Fruit fly (Drosophila melanogaster) whole organism, embryonic: ENCODE results near the gene Frmd5.
A peak's percentile ranks its signal among the peaks of the same experiment; 100 is the strongest.

ENCODE experiments used
- Atf3 ChIP-seq: fragments of 200-800 bp; sonication (Bioruptor generic); optimal IDR thresholded peaks from 3 replicates; lab custom pipeline; 2016; ENCODE audit warnings: missing biosample characterization, missing genetic modification characterization
- CG10366 ChIP-seq: fragments of 200-800 bp; sonication (Bioruptor generic); IDR thresholded peaks from 2 replicates; pipeline ENCODE4 v1.3.6; 2022; ENCODE audit warnings: missing biosample characterization, missing genetic modification characterization
- CG12744 ChIP-seq: fragments of 200-800 bp; sonication (Bioruptor generic); optimal IDR thresholded peaks from 2 replicates; lab custom pipeline; 2016; ENCODE audit warnings: missing biosample characterization, missing genetic modification characterization
- CG12769 ChIP-seq: fragments of 200-800 bp; sonication (Bioruptor generic); optimal IDR thresholded peaks from 2 replicates; lab custom pipeline; 2019; ENCODE audit warnings: missing biosample characterization, mild to moderate bottlenecking, missing genetic modification characterization, moderate library complexity
- CG1602 ChIP-seq: fragments of 200-800 bp; sonication (Bioruptor generic); optimal IDR thresholded peaks from 3 replicates; lab custom pipeline; 2016; ENCODE audit warnings: missing biosample characterization, missing genetic modification characterization
- CG17568 ChIP-seq: fragments of 200-800 bp; sonication (Bioruptor generic); optimal IDR thresholded peaks from 2 replicates; lab custom pipeline; 2018; ENCODE audit warnings: missing biosample characterization, mild to moderate bottlenecking, missing genetic modification characterization, moderate library complexity
- CG2202 ChIP-seq: fragments of 200-800 bp; sonication (Bioruptor generic); optimal IDR thresholded peaks from 2 replicates; lab custom pipeline; 2018; ENCODE audit warnings: missing biosample characterization, mild to moderate bottlenecking, missing genetic modification characterization
- CG32772 ChIP-seq: fragments of 200-800 bp; sonication (Bioruptor generic); IDR thresholded peaks from 2 replicates; pipeline ENCODE4 v1.3.6; 2022; ENCODE audit warnings: missing biosample characterization, missing genetic modification characterization
- CG3407 ChIP-seq: fragments of 200-800 bp; sonication (Bioruptor generic); optimal IDR thresholded peaks from 2 replicates; lab custom pipeline; 2018; ENCODE audit warnings: missing biosample characterization, mild to moderate bottlenecking, missing genetic modification characterization
- CG34422 ChIP-seq: fragments of 200-800 bp; sonication (Bioruptor generic); IDR thresholded peaks from 3 replicates; pipeline ENCODE4 v1.3.6; 2022; ENCODE audit warnings: missing biosample characterization, missing genetic modification characterization
- CG4404 ChIP-seq: fragments of 200-800 bp; sonication (Bioruptor generic); IDR thresholded peaks from 2 replicates; pipeline ENCODE4 v1.3.6; 2022; ENCODE audit warnings: missing biosample characterization, missing genetic modification characterization
- CG4730 ChIP-seq: fragments of 200-800 bp; sonication (Bioruptor generic); IDR thresholded peaks from 2 replicates; pipeline ENCODE4 v1.3.6; 2022; ENCODE audit warnings: missing biosample characterization, missing genetic modification characterization
- CG5953 ChIP-seq: fragments of 200-800 bp; sonication (Bioruptor generic); IDR thresholded peaks from 2 replicates; pipeline ENCODE4 v1.3.6; 2022; ENCODE audit warnings: missing biosample characterization, missing genetic modification characterization
- CG6791 ChIP-seq: fragments of 200-800 bp; sonication (Bioruptor generic); IDR thresholded peaks from 3 replicates; pipeline ENCODE4 v1.3.6; 2022; ENCODE audit warnings: missing biosample characterization, missing genetic modification characterization; ENCODE audit not compliant: partially characterized antibody
- CG7786 ChIP-seq: fragments of 200-800 bp; sonication (Bioruptor generic); optimal IDR thresholded peaks from 2 replicates; lab custom pipeline; 2016; ENCODE audit warnings: missing biosample characterization, missing genetic modification characterization
- CG8089 ChIP-seq: fragments of 200-800 bp; sonication (Bioruptor generic); optimal IDR thresholded peaks from 3 replicates; lab custom pipeline; 2016; ENCODE audit warnings: missing biosample characterization, missing genetic modification characterization
- CG8765 ChIP-seq: fragments of 200-800 bp; sonication (Bioruptor generic); IDR thresholded peaks from 2 replicates; pipeline ENCODE4 v1.3.6; 2022; ENCODE audit warnings: missing biosample characterization, missing genetic modification characterization
- Camta ChIP-seq: fragments of 200-800 bp; sonication (Bioruptor generic); optimal IDR thresholded peaks from 2 replicates; lab custom pipeline; 2016; ENCODE audit warnings: missing biosample characterization, missing genetic modification characterization
- Chrac-16 ChIP-seq: fragments of 200-800 bp; sonication (Bioruptor generic); optimal IDR thresholded peaks from 3 replicates; lab custom pipeline; 2016; ENCODE audit warnings: missing biosample characterization, missing genetic modification characterization
- Deaf1 ChIP-seq: fragments of 200-800 bp; optimal IDR thresholded peaks from 3 replicates; lab custom pipeline; 2019; ENCODE audit warnings: missing biosample characterization, mild to moderate bottlenecking, missing genetic modification characterization, moderate library complexity
- E2f2 ChIP-seq: fragments of 200-800 bp; sonication (Bioruptor generic); IDR thresholded peaks from 2 replicates; pipeline ENCODE4 v1.3.6; 2022; ENCODE audit warnings: missing biosample characterization, missing genetic modification characterization
- HHEX ChIP-seq: fragments of 200-800 bp; sonication (Bioruptor generic); optimal IDR thresholded peaks from 3 replicates; lab custom pipeline; 2017; ENCODE audit warnings: missing biosample characterization, mild to moderate bottlenecking, missing genetic modification characterization, missing genetic modification reagents
- Nf-YC ChIP-seq: fragments of 200-800 bp; optimal IDR thresholded peaks from 3 replicates; lab custom pipeline; 2019; ENCODE audit warnings: missing biosample characterization, mild to moderate bottlenecking, missing genetic modification characterization, moderate library complexity
- Ssrp ChIP-seq: fragments of 200-800 bp; sonication (Bioruptor generic); optimal IDR thresholded peaks from 2 replicates; lab custom pipeline; 2018; ENCODE audit warnings: missing biosample characterization, mild to moderate bottlenecking, missing genetic modification characterization, moderate library complexity
- TFAM ChIP-seq: fragments of 200-800 bp; sonication (Bioruptor generic); optimal IDR thresholded peaks from 2 replicates; lab custom pipeline; 2017; ENCODE audit warnings: missing biosample characterization, missing genetic modification characterization, inconsistent platforms
- ara ChIP-seq: fragments of 200-800 bp; sonication (Bioruptor generic); IDR thresholded peaks from 2 replicates; pipeline ENCODE4 v1.3.6; 2022; ENCODE audit warnings: missing biosample characterization, missing genetic modification characterization
- ato ChIP-seq: fragments of 200-800 bp; sonication (Bioruptor generic); IDR thresholded peaks from 2 replicates; pipeline ENCODE4 v1.3.6; 2022; ENCODE audit warnings: missing biosample characterization, missing genetic modification characterization; ENCODE audit not compliant: partially characterized antibody
- br ChIP-seq: fragments of >200 bp; optimal IDR thresholded peaks from 2 replicates; lab custom pipeline; 2017
- cg ChIP-seq: fragments of 200-800 bp; sonication (Bioruptor generic); optimal IDR thresholded peaks from 3 replicates; lab custom pipeline; 2019; ENCODE audit warnings: missing biosample characterization, mild to moderate bottlenecking, missing genetic modification characterization, moderate library complexity
- chm ChIP-seq: fragments of 200-800 bp; sonication (Bioruptor generic); IDR thresholded peaks from 2 replicates; pipeline ENCODE4 v1.3.6; 2022; ENCODE audit warnings: missing biosample characterization, missing genetic modification characterization
- corto ChIP-seq: fragments of 200-800 bp; sonication (Bioruptor generic); optimal IDR thresholded peaks from 2 replicates; lab custom pipeline; 2016; ENCODE audit warnings: missing biosample characterization, mild to moderate bottlenecking, missing genetic modification characterization, moderate library complexity
- cwo ChIP-seq: fragments of 200-800 bp; sonication (Bioruptor generic); optimal IDR thresholded peaks from 3 replicates; lab custom pipeline; 2017; ENCODE audit warnings: missing biosample characterization, missing genetic modification characterization, mild to moderate bottlenecking, moderate library complexity, missing genetic modification reagents
- disco-r ChIP-seq: fragments of 200-800 bp; sonication (Bioruptor generic); optimal IDR thresholded peaks from 2 replicates; lab custom pipeline; 2016; ENCODE audit warnings: missing biosample characterization, missing genetic modification characterization
- fd102C ChIP-seq: fragments of 200-800 bp; sonication (Bioruptor generic); optimal IDR thresholded peaks from 2 replicates; lab custom pipeline; 2018; ENCODE audit warnings: missing biosample characterization, mild to moderate bottlenecking, missing genetic modification characterization, moderate library complexity
- fru ChIP-seq: fragments of >200 bp; optimal IDR thresholded peaks from 2 replicates; lab custom pipeline; 2017
- gfzf ChIP-seq: fragments of 200-800 bp; sonication (Bioruptor generic); optimal IDR thresholded peaks from 2 replicates; lab custom pipeline; 2016; ENCODE audit warnings: missing biosample characterization, mild to moderate bottlenecking, missing genetic modification characterization, moderate library complexity
- grau ChIP-seq: fragments of 200-800 bp; optimal IDR thresholded peaks from 3 replicates; lab custom pipeline; 2019; ENCODE audit warnings: missing biosample characterization, mild to moderate bottlenecking, missing genetic modification characterization, moderate library complexity
- her ChIP-seq: fragments of 200-800 bp; sonication (Bioruptor generic); optimal IDR thresholded peaks from 2 replicates; lab custom pipeline; 2016; ENCODE audit warnings: missing biosample characterization, missing genetic modification characterization
- kay ChIP-seq: fragments of 200-800 bp; sonication (Bioruptor generic); optimal IDR thresholded peaks from 2 replicates; lab custom pipeline; 2016; ENCODE audit warnings: missing biosample characterization, missing genetic modification characterization
- nerfin-2 ChIP-seq: fragments of 200-800 bp; sonication (Bioruptor generic); IDR thresholded peaks from 2 replicates; pipeline ENCODE4 v1.3.6; 2022; ENCODE audit warnings: missing biosample characterization, missing genetic modification characterization; ENCODE audit not compliant: partially characterized antibody
- pan ChIP-seq, 4 experiments: fragments of >200 bp in 3 of 4; fragments of 200-800 bp in 1 of 4; sonication (Bioruptor generic) in 1 of 4; optimal IDR thresholded peaks in 3 of 4; IDR thresholded peaks in 1 of 4; 2 replicates each; pipeline versions ENCODE4 v1.3.6 to Lab custom; 2017 to 2022; ENCODE audit warnings: missing biosample characterization in 2 of 4, missing genetic modification characterization in 2 of 4, mixed read lengths in 1 of 4
- pita ChIP-seq: fragments of 200-800 bp; sonication (Bioruptor generic); optimal IDR thresholded peaks from 2 replicates; lab custom pipeline; 2017; ENCODE audit warnings: missing biosample characterization, mild to moderate bottlenecking, missing genetic modification characterization
- salm ChIP-seq: fragments of 200-800 bp; sonication (Bioruptor generic); optimal IDR thresholded peaks from 2 replicates; lab custom pipeline; 2018; ENCODE audit warnings: missing biosample characterization, mild to moderate bottlenecking, missing genetic modification characterization
- sd ChIP-seq: fragments of 200-800 bp; sonication (Bioruptor generic); optimal IDR thresholded peaks from 3 replicates; lab custom pipeline; 2018; ENCODE audit warnings: missing biosample characterization, mild to moderate bottlenecking, missing genetic modification characterization, moderate library complexity
- sens ChIP-seq: fragments of 200-800 bp; sonication (Bioruptor generic); peaks from one replicate; lab custom pipeline; 2016; ENCODE audit warnings: missing biosample characterization, missing genetic modification characterization
- sens-2 ChIP-seq: fragments of 200-800 bp; sonication (Bioruptor generic); IDR thresholded peaks from 2 replicates; pipeline ENCODE4 v1.3.6; 2022; ENCODE audit warnings: missing biosample characterization, missing genetic modification characterization
- seq ChIP-seq: fragments of 200-800 bp; sonication (Bioruptor generic); IDR thresholded peaks from 2 replicates; pipeline ENCODE4 v1.3.6; 2022; ENCODE audit warnings: missing biosample characterization, missing genetic modification characterization
- tll ChIP-seq, 2 experiments: fragments of 200-800 bp in 1 of 2; fragments of >200 bp in 1 of 2; sonication (Bioruptor generic) in 1 of 2; optimal IDR thresholded peaks; 2 replicates each; lab custom pipeline; 2017 to 2019; ENCODE audit warnings: missing biosample characterization in 2 of 2, missing genetic modification characterization in 2 of 2, mild to moderate bottlenecking in 1 of 2, moderate library complexity in 1 of 2
- tna ChIP-seq: fragments of 200-800 bp; sonication (Bioruptor generic); IDR thresholded peaks from 2 replicates; pipeline ENCODE4 v1.3.6; 2022; ENCODE audit warnings: missing biosample characterization, missing genetic modification characterization; ENCODE audit not compliant: partially characterized antibody
- usp ChIP-seq: fragments of >200 bp; optimal IDR thresholded peaks from 2 replicates; lab custom pipeline; 2017; ENCODE audit warnings: missing biosample characterization, missing genetic modification characterization
- wor ChIP-seq: fragments of 200-800 bp; sonication (Bioruptor generic); IDR thresholded peaks from 2 replicates; pipeline ENCODE4 v1.3.6; 2022; ENCODE audit warnings: missing biosample characterization, missing genetic modification characterization

Gene Frmd5

dm6 chr2L:10321036-10321583, 23.1 kb upstream of the Frmd5 start (continued):
- TF ChIP-seq Chrac-16 (GFP tag; lab: Kevin White, UChicago), result no peak
- TF ChIP-seq CG4404 (GFP tag; lab: Robert Waterston, UW), result no peak
- no peak for TF ChIP-seq CG2202 (tag; lab: Kevin White, UChicago)
- TF ChIP-seq CG12769 (tag; lab: Kevin White, UChicago), result no peak
- no peak for TF ChIP-seq cg (GFP tag; lab: Kevin White, UChicago)
- TF ChIP-seq tll (GFP tag; optimal IDR thresholded peaks at IDR 0.05; lab: Kevin White, UChicago), result no peak
- peak; percentile 2 for TF ChIP-seq Nf-YC (tag; lab: Kevin White, UChicago)
- TF ChIP-seq gfzf (GFP tag; lab: Kevin White, UChicago), result peak; percentile 5
- no peak for TF ChIP-seq Deaf1 (tag; lab: Kevin White, UChicago)
- no peak; the same call in 1 of the 2 replicates for TF ChIP-seq ara
- no peak for TF ChIP-seq CG34422 (GFP tag; lab: Robert Waterston, UW)
- no peak for TF ChIP-seq Camta (GFP tag; lab: Kevin White, UChicago)
- no peak for TF ChIP-seq seq (GFP tag; lab: Robert Waterston, UW)
- TF ChIP-seq CG6791 (GFP tag; lab: Robert Waterston, UW), result no peak
- no peak for TF ChIP-seq TFAM
- peak; percentile 60 for TF ChIP-seq nerfin-2 (GFP tag; lab: Robert Waterston, UW)
- no peak for TF ChIP-seq kay (GFP tag; lab: Kevin White, UChicago)
- no peak for TF ChIP-seq grau (tag; lab: Kevin White, UChicago)
- TF ChIP-seq CG12744 (GFP tag; lab: Kevin White, UChicago), result no peak
- TF ChIP-seq CG32772 (GFP tag; lab: Robert Waterston, UW), result no peak
- no peak for TF ChIP-seq usp (GFP tag; lab: Kevin White, UChicago)
- TF ChIP-seq pan (optimal IDR thresholded peaks at IDR 0.05; lab: Kevin White, UChicago), result no peak
- no peak for TF ChIP-seq pan (GFP tag; optimal IDR thresholded peaks at IDR 0.05 in 1 of 2, IDR thresholded peaks at IDR 0.05 in 1 of 2)
- TF ChIP-seq E2f2 (GFP tag; lab: Robert Waterston, UW), result no peak
- TF ChIP-seq wor (GFP tag; lab: Robert Waterston, UW), result no peak
- peak; percentile 57 for TF ChIP-seq sens (GFP tag; lab: Kevin White, UChicago)
- TF ChIP-seq CG8089 (GFP tag; lab: Kevin White, UChicago), result no peak
- no peak for TF ChIP-seq Ssrp (tag; lab: Kevin White, UChicago)
- no peak for TF ChIP-seq CG7786 (GFP tag; lab: Kevin White, UChicago)
- no peak for TF ChIP-seq sens-2
- TF ChIP-seq disco-r (GFP tag; lab: Kevin White, UChicago), result peak; percentile 31
- TF ChIP-seq HHEX (GFP tag; lab: Kevin White, UChicago), result no peak
- TF ChIP-seq fd102C (GFP tag; lab: Kevin White, UChicago), result no peak
- TF ChIP-seq fru (lab: Kevin White, UChicago), result no peak
- no peak for TF ChIP-seq corto (GFP tag; lab: Kevin White, UChicago)
- no peak for TF ChIP-seq sd (tag; lab: Kevin White, UChicago)
- no peak for TF ChIP-seq CG8765 (GFP tag; lab: Robert Waterston, UW)
- no peak for TF ChIP-seq pita (GFP tag; lab: Kevin White, UChicago)
- no peak for TF ChIP-seq br
- no peak for TF ChIP-seq cwo (GFP tag; lab: Kevin White, UChicago)
- no peak for TF ChIP-seq CG17568 (GFP tag; lab: Kevin White, UChicago)
- 0 out of 2 replicates have a peak, but pooled peaks have one; percentile 10 for TF ChIP-seq CG5953 (GFP tag; lab: Robert Waterston, UW)
- no peak for TF ChIP-seq CG3407
- TF ChIP-seq CG1602 (GFP tag; lab: Kevin White, UChicago), result no peak
- no peak for TF ChIP-seq Atf3 (GFP tag; lab: Kevin White, UChicago)
- TF ChIP-seq ato (GFP tag; lab: Robert Waterston, UW), result peak; percentile 11; the same call in 1 of the 2 replicates
- peak; percentile 57 for TF ChIP-seq tna (GFP tag; lab: Robert Waterston, UW)
- no peak for TF ChIP-seq CG4730
- TF ChIP-seq salm (tag; lab: Kevin White, UChicago), result no peak
- TF ChIP-seq her (GFP tag; lab: Kevin White, UChicago), result no peak
- no peak for TF ChIP-seq CG10366
- TF ChIP-seq chm (GFP tag; lab: Robert Waterston, UW), result no peak
